Fruit fly (Drosophila melanogaster) Kc167 (cell line): ENCODE measurements around the gene CG31826.

ENCODE experiments used
- Myc ChIP-seq: fragments of >200 bp; optimal IDR thresholded peaks from 2 replicates; lab custom pipeline; 2017; ENCODE audit warnings: missing external identifiers
- h ChIP-seq: fragments of >200 bp; optimal IDR thresholded peaks from 3 replicates; lab custom pipeline; 2018; ENCODE audit warnings: missing external identifiers
- insv ChIP-seq: fragments of >200 bp; optimal IDR thresholded peaks from 3 replicates; lab custom pipeline; 2018; ENCODE audit warnings: missing external identifiers
- psq ChIP-seq: fragments of >200 bp; optimal IDR thresholded peaks from 2 replicates; lab custom pipeline; 2017; ENCODE audit warnings: missing external identifiers
- ttk ChIP-seq: sonication (Bioruptor generic); optimal IDR thresholded peaks from 2 replicates; lab custom pipeline; 2017; ENCODE audit warnings: missing external identifiers

dm6 chr2L:15741418-15741817 lies 31.5 kb downstream of the CG31826 start:
- TF ChIP-seq psq (lab: Kevin White, UChicago) = no peak
- no peak for TF ChIP-seq insv (lab: Kevin White, UChicago)
- TF ChIP-seq ttk = no peak
- TF ChIP-seq h = no peak
- no peak for TF ChIP-seq Myc (lab: Kevin White, UChicago)
